Worm (Caenorhabditis elegans): Measurements from ENCODE around the gene sir-2.3.
A peak's percentile ranks its signal among the peaks of the same experiment; 100 is the strongest.

Gene sir-2.3

DNA sequence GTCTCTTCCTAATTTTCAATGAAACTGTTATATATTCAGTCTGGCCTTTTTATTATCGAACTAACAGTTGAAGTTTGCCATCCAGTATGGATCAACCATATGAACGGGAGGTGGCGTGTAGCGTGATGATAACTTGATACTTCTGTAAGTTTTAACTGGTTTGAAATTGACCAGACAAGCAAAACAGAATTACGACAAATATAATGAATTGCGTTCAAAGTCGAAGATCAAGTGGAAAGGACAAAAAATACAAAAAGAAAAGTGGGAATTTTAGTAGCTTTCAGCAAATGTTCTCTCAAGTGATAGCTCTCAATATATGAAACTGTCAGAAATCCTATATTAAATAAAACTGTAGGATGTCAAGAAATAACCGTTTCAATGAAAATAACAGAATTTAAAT is 45.4 kb downstream of the sir-2.3 start, which contains the start of the genes C49F8.14 and gem-1:
C49F8.14 (minus strand) TSS at position 99 of the 400 bp plus-strand sequence.
gem-1 (minus strand) TSS at position 142 of the 400 bp plus-strand sequence.
- TF ChIP-seq unc-62 (GFP tag; optimal IDR thresholded peaks at IDR 0.05 in 1 of 2) (peak in 1 of 2 experiments; percentile 97), unc-62 (tag; optimal IDR thresholded peaks at IDR 0.05) (no peak), ceh-20 (GFP tag; IDR thresholded peaks at IDR 0.05) (no peak), zfp-2 (tag; optimal IDR thresholded peaks at IDR 0.05) (no peak)

DNA sequence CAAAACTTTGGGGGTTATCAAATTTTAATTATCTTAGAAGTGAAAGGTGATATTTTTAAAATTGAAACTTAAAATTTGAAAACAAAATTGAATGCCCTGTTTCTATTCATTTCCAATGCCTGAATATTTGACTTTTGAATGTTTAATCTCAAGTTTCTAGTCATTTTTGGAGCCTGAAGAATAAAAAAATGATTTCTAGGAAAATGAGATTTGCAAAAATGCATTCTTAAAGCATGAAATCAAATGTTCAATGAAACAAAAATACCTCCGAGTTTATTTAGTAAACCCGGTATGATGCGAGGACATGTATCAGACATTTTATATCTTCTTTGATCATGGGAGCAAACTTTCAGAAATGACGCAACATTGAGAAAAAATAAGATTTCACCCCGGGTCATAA is 47.6 kb downstream of the sir-2.3 start:
- no peak for TF ChIP-seq saeg-2 (GFP tag; IDR thresholded peaks at IDR 0.05)
- TF ChIP-seq unc-39 (tag; optimal IDR thresholded peaks at IDR 0.05) = no peak
- TF ChIP-seq nhr-11 (tag; optimal IDR thresholded peaks at IDR 0.05) = peak; percentile 9
- TF ChIP-seq ceh-32 (tag; optimal IDR thresholded peaks at IDR 0.05; ENCODE audit: poor library complexity) = no peak
- TF ChIP-seq aha-1 (tag) = peak; percentile 4
- no peak for TF ChIP-seq lin-15B (tag; optimal IDR thresholded peaks at IDR 0.05)

ce11 chrX:13380988-13381742 is 49.7 kb downstream of the sir-2.3 start:
- TF ChIP-seq T20F7.1 (GFP tag; optimal IDR thresholded peaks at IDR 0.05) (no peak), dmd-9 (GFP tag; IDR thresholded peaks at IDR 0.05) (no peak), daf-12 (tag; optimal IDR thresholded peaks at IDR 0.05) (no peak), dve-1 (tag; optimal IDR thresholded peaks at IDR 0.05; ENCODE audit: insufficient read depth) (no peak), spr-1 (tag; optimal IDR thresholded peaks at IDR 0.05) (no peak), unc-62 (GFP tag; optimal IDR thresholded peaks at IDR 0.05 in 1 of 2) (peak in 1 of 2 experiments; percentile 29), unc-62 (tag; optimal IDR thresholded peaks at IDR 0.05) (no peak), daf-8 (GFP tag; IDR thresholded peaks at IDR 0.05) (no peak), aly-2 (tag; optimal IDR thresholded peaks at IDR 0.05) (no peak), aha-1 (tag) (peak; percentile 95), zip-2 (tag; optimal IDR thresholded peaks at IDR 0.05) (peak; percentile 95), ceh-20 (GFP tag; IDR thresholded peaks at IDR 0.05) (no peak), hlh-30 (tag; optimal IDR thresholded peaks at IDR 0.05; ENCODE audit: insufficient read depth) (peak; percentile 0), ceh-82 (tag; optimal IDR thresholded peaks at IDR 0.05) (no peak), cey-2 (tag; optimal IDR thresholded peaks at IDR 0.05; ENCODE audit: borderline replicate concordance, insufficient read depth) (no peak), zip-11 (GFP tag; IDR thresholded peaks at IDR 0.05) (no peak), F26F4.8 (GFP tag; conservative IDR thresholded peaks at IDR 0.05) (no peak), zfp-2 (tag; optimal IDR thresholded peaks at IDR 0.05) (no peak), nhr-77 (tag; optimal IDR thresholded peaks at IDR 0.05) (no peak)

DNA sequence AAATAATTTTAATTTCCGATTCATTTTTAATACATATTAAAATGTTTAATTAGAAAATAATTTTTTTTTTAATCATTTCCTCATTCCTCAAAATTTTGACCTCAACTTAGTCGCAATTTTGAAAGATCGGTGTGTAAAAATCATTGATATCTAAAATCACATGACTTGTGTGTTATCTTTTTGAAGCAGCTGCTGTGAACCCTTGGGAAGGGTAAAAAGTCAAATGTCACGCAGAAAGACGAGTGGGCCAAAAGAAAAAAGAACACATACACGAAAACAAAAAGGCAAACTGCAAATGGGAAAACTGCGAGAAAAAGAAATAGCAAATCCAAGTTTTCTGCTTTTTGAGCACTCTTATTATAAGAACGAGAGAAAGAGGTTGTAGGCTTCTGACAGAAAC is 51.8 kb downstream of the sir-2.3 start:
- TF ChIP-seq ZK337.2 (GFP tag; IDR thresholded peaks at IDR 0.05) (no peak), unc-62 (GFP tag; optimal IDR thresholded peaks at IDR 0.05 in 1 of 2) (peak in 1 of 2 experiments; percentile 22), unc-62 (tag; optimal IDR thresholded peaks at IDR 0.05) (no peak), lsy-2 (tag; optimal IDR thresholded peaks at IDR 0.05) (peak in 1 of 2 experiments; percentile 38), hif-1 (tag; optimal IDR thresholded peaks at IDR 0.05) (peak in 1 of 2 experiments; percentile 42), daf-16 (GFP tag; optimal IDR thresholded peaks at IDR 0.05) (peak in 1 of 2 experiments; percentile 12), daf-16 (tag; optimal IDR thresholded peaks at IDR 0.05) (no peak), F44E2.7 (GFP tag; IDR thresholded peaks at IDR 0.05) (no peak), nhr-76 (tag; optimal IDR thresholded peaks at IDR 0.05) (no peak), hlh-30 (tag; optimal IDR thresholded peaks at IDR 0.05; ENCODE audit: insufficient read depth) (peak; percentile 81)

All from whole organism, L4 larva.